In genomic region chr3R:24205234-24205894, dm6 we compare ENCODE assay signal across 4 fruit fly cellular contexts.
TF ChIP-seq lines count a peak whose summit lies in the region.

No protein-coding gene starts in this region.

- no peak for TF ChIP-seq CTCF in whole organism, embryonic (GFP tag; optimal IDR thresholded peaks at IDR 0.05; lab: Kevin White, UChicago)

TF ChIP-seq in whole organism, 6 proteins besides CTCF, POLR2A, EP300 and RAD21:
- TF ChIP-seq Dll (optimal IDR thresholded peaks at IDR 0.05; lab: Kevin White, UChicago) (peak; percentile 38), pan (optimal IDR thresholded peaks at IDR 0.05; lab: Kevin White, UChicago) (no peak), CG8478 (optimal IDR thresholded peaks at IDR 0.05; lab: Kevin White, UChicago) (no peak), EcR (GFP tag; optimal IDR thresholded peaks at IDR 0.05; lab: Kevin White, UChicago) (no peak), psq (optimal IDR thresholded peaks at IDR 0.05; lab: Kevin White, UChicago) (no peak), usp (GFP tag; optimal IDR thresholded peaks at IDR 0.05; lab: Kevin White, UChicago) (no peak)
TF ChIP-seq in whole organism: peak in this region for 1.

TF ChIP-seq in whole organism, adult, 20 proteins besides CTCF, POLR2A, EP300 and RAD21:
- no peak for TF ChIP-seq cic (GFP tag; optimal IDR thresholded peaks at IDR 0.05; lab: Kevin White, UChicago)
- peak in 1 of 2 experiments; percentile 13 for TF ChIP-seq cnc (optimal IDR thresholded peaks at IDR 0.05; lab: Kevin White, UChicago)
- TF ChIP-seq tj (GFP tag; optimal IDR thresholded peaks at IDR 0.05; lab: Kevin White, UChicago), result peak; percentile 7

TF ChIP-seq in whole organism, embryonic, 481 proteins besides CTCF, POLR2A, EP300 and RAD21:
- TF ChIP-seq CG11398 (GFP tag; optimal IDR thresholded peaks at IDR 0.05; lab: Kevin White, UChicago), result no peak
- no peak for TF ChIP-seq CG18599 (GFP tag; optimal IDR thresholded peaks at IDR 0.05; lab: Kevin White, UChicago)
- TF ChIP-seq Blimp-1 (GFP tag; optimal IDR thresholded peaks at IDR 0.05; lab: Kevin White, UChicago), result peak; percentile 56
- no peak for TF ChIP-seq CG2678 (tag; optimal IDR thresholded peaks at IDR 0.05; lab: Kevin White, UChicago)
- no peak for TF ChIP-seq Lim3 (GFP tag; IDR thresholded peaks at IDR 0.05; lab: Robert Waterston, UW)
- TF ChIP-seq CG3407 (GFP tag; optimal IDR thresholded peaks at IDR 0.05; lab: Kevin White, UChicago), result no peak
- peak; percentile 82; the same call in 2 of the 4 replicates for TF ChIP-seq chinmo (GFP tag; IDR thresholded peaks at IDR 0.05; lab: Robert Waterston, UW; ENCODE audit: partially characterized antibody)
- TF ChIP-seq Eip74EF (GFP tag; optimal IDR thresholded peaks at IDR 0.05; lab: Kevin White, UChicago), result peak in 1 of 2 experiments; percentile 83
- peak; percentile 44; the same call in 1 of the 2 replicates for TF ChIP-seq vvl (GFP tag; IDR thresholded peaks at IDR 0.05; lab: Robert Waterston, UW)
- TF ChIP-seq bsh (GFP tag; optimal IDR thresholded peaks at IDR 0.05; lab: Kevin White, UChicago), result no peak
- peak; percentile 67 for TF ChIP-seq sqz (GFP tag; optimal IDR thresholded peaks at IDR 0.05; lab: Kevin White, UChicago)

TF ChIP-seq in whole organism, prepupa, 60 proteins besides CTCF, POLR2A, EP300 and RAD21:
- TF ChIP-seq Blimp-1 (GFP tag; optimal IDR thresholded peaks at IDR 0.05; lab: Kevin White, UChicago), result peak; percentile 80
- TF ChIP-seq vri (GFP tag; optimal IDR thresholded peaks at IDR 0.05; lab: Kevin White, UChicago), result peak; percentile 6
- TF ChIP-seq CG8119 (GFP tag; IDR thresholded peaks at IDR 0.05; lab: Robert Waterston, UW), result no peak
- peak; percentile 15 for TF ChIP-seq CG6854 (GFP tag; optimal IDR thresholded peaks at IDR 0.05; lab: Kevin White, UChicago)
